Worm (Caenorhabditis elegans) whole organism, mixed stage, embryonic: ENCODE measurements around the gene kmo-2.

Experiments used
- ceh-39 ChIP-seq: fragments of 150-350 bp; optimal IDR thresholded peaks from 2 replicates; lab custom pipeline; 2014; ENCODE audit warnings: missing biosample characterization, missing genetic modification characterization
- ceh-43 ChIP-seq: fragments of 200-800 bp; sonication (Bioruptor generic); optimal IDR thresholded peaks from 2 replicates; lab custom pipeline; 2018; ENCODE audit warnings: mild to moderate bottlenecking, missing genetic modification characterization, moderate library complexity, missing compliant biosample characterization
- elt-3 ChIP-seq: fragments of 150-350 bp; optimal IDR thresholded peaks from 2 replicates; lab custom pipeline; 2014; ENCODE audit warnings: missing biosample characterization, missing genetic modification characterization
- mep-1 ChIP-seq: fragments of 150-350 bp; optimal IDR thresholded peaks from 2 replicates; lab custom pipeline; 2017; ENCODE audit warnings: missing biosample characterization, missing genetic modification reagents, missing genetic modification characterization, inconsistent platforms
- mls-2 ChIP-seq: sonication (generic microtip); optimal IDR thresholded peaks from 2 replicates; lab custom pipeline; 2016; ENCODE audit warnings: mild to moderate bottlenecking, missing genetic modification characterization, moderate library complexity, missing compliant biosample characterization
- nhr-76 ChIP-seq: sonication (generic microtip); optimal IDR thresholded peaks from 2 replicates; lab custom pipeline; 2017; ENCODE audit warnings: missing biosample characterization, missing genetic modification characterization
- sptf-1 ChIP-seq: sonication (generic microtip); optimal IDR thresholded peaks from 2 replicates; lab custom pipeline; 2017; ENCODE audit warnings: mild to moderate bottlenecking, missing genetic modification characterization, moderate library complexity, missing compliant biosample characterization
- unc-120 ChIP-seq: sonication (generic microtip); optimal IDR thresholded peaks from 2 replicates; lab custom pipeline; 2017; ENCODE audit warnings: missing genetic modification characterization, missing compliant biosample characterization; ENCODE audit not compliant: poor library complexity, severe bottlenecking
- unc-39 ChIP-seq: fragments of 150-350 bp; optimal IDR thresholded peaks from 2 replicates; lab custom pipeline; 2014; ENCODE audit warnings: missing biosample characterization, missing genetic modification characterization
- unc-62 ChIP-seq: fragments of 150-350 bp; optimal IDR thresholded peaks from 2 replicates; lab custom pipeline; 2014; ENCODE audit warnings: missing biosample characterization, missing genetic modification reagents, missing genetic modification characterization

- TF ChIP-seq mep-1 (tag; lab: Kevin White, UChicago) (no peak), ceh-43 (GFP tag; lab: Kevin White, UChicago) (no peak), unc-39 (tag; lab: Kevin White, UChicago) (no peak), unc-62 (GFP tag; lab: Kevin White, UChicago) (no peak), unc-120 (tag; lab: Kevin White, UChicago) (no peak), nhr-76 (tag; lab: Kevin White, UChicago) (no peak), sptf-1 (tag; lab: Kevin White, UChicago) (no peak), elt-3 (no peak), ceh-39 (no peak), mls-2 (no peak)
These were observed 3.1 kb upstream of the kmo-2 start for ce11 chrV:12071483-12071882.
